Fruit fly (Drosophila melanogaster) whole organism, embryonic: ENCODE data around the gene mRpL14.

Experiments used
- Adf1 ChIP-seq: fragments of 200-800 bp; sonication (Bioruptor generic); IDR thresholded peaks from 2 replicates; pipeline ENCODE4 v1.3.6; 2022; ENCODE audit warnings: missing biosample characterization, missing genetic modification characterization
- Atf3 ChIP-seq: fragments of 200-800 bp; sonication (Bioruptor generic); optimal IDR thresholded peaks from 3 replicates; lab custom pipeline; 2016; ENCODE audit warnings: missing biosample characterization, missing genetic modification characterization
- C15 ChIP-seq: fragments of 200-800 bp; sonication (Bioruptor generic); IDR thresholded peaks from 3 replicates; pipeline ENCODE4 v1.3.6; 2022; ENCODE audit warnings: missing biosample characterization, missing genetic modification characterization
- CG10959 ChIP-seq: fragments of 200-800 bp; sonication (Bioruptor generic); IDR thresholded peaks from 2 replicates; pipeline ENCODE4 v1.3.6; 2022; ENCODE audit warnings: missing biosample characterization, missing genetic modification characterization
- CG11093 ChIP-seq: fragments of 200-800 bp; sonication (Bioruptor generic); IDR thresholded peaks from 3 replicates; pipeline ENCODE4 v1.3.6; 2022; ENCODE audit warnings: missing biosample characterization, missing genetic modification characterization
- CG11504 ChIP-seq: fragments of 200-800 bp; sonication (Bioruptor generic); optimal IDR thresholded peaks from 3 replicates; lab custom pipeline; 2019; ENCODE audit warnings: missing biosample characterization, mild to moderate bottlenecking, missing genetic modification characterization, moderate library complexity
- CG11695 ChIP-seq: fragments of 200-800 bp; sonication (Bioruptor generic); IDR thresholded peaks from 3 replicates; pipeline ENCODE4 v1.3.6; 2022; ENCODE audit warnings: missing biosample characterization, missing genetic modification characterization
- CG12219 ChIP-seq: fragments of 200-800 bp; sonication (Bioruptor generic); optimal IDR thresholded peaks from 3 replicates; lab custom pipeline; 2018; ENCODE audit warnings: missing biosample characterization, mild to moderate bottlenecking, missing genetic modification characterization
- CG1233 ChIP-seq: fragments of 200-800 bp; sonication (Bioruptor generic); optimal IDR thresholded peaks from 4 replicates; lab custom pipeline; 2018; ENCODE audit warnings: missing biosample characterization, mild to moderate bottlenecking, missing genetic modification characterization
- CG12391 ChIP-seq: fragments of 200-800 bp; sonication (Bioruptor generic); optimal IDR thresholded peaks from 3 replicates; lab custom pipeline; 2018; ENCODE audit warnings: missing biosample characterization, mild to moderate bottlenecking, missing genetic modification characterization, moderate library complexity
- CG14050 ChIP-seq: fragments of 200-800 bp; sonication (Bioruptor generic); IDR thresholded peaks from 3 replicates; pipeline ENCODE4 v1.3.6; 2022; ENCODE audit warnings: missing biosample characterization, missing genetic modification characterization
- CG18599 ChIP-seq: fragments of 200-800 bp; sonication (Bioruptor generic); optimal IDR thresholded peaks from 3 replicates; lab custom pipeline; 2017; ENCODE audit warnings: missing biosample characterization, missing genetic modification characterization, mild to moderate bottlenecking, moderate library complexity, missing genetic modification reagents
- CG2129 ChIP-seq: fragments of 200-800 bp; sonication (Bioruptor generic); IDR thresholded peaks from 2 replicates; pipeline ENCODE4 v1.3.6; 2022; ENCODE audit warnings: missing biosample characterization, missing genetic modification characterization; ENCODE audit not compliant: partially characterized antibody
- CG2678 ChIP-seq: fragments of 200-800 bp; sonication (Bioruptor generic); optimal IDR thresholded peaks from 3 replicates; lab custom pipeline; 2019; ENCODE audit warnings: missing biosample characterization, mild to moderate bottlenecking, missing genetic modification characterization, moderate library complexity
- CG4328 ChIP-seq: fragments of 200-800 bp; sonication (Bioruptor generic); optimal IDR thresholded peaks from 3 replicates; lab custom pipeline; 2017; ENCODE audit warnings: missing biosample characterization, missing genetic modification reagents, missing genetic modification characterization
- CG4424 ChIP-seq: fragments of 200-800 bp; sonication (Bioruptor generic); optimal IDR thresholded peaks from 3 replicates; lab custom pipeline; 2016; ENCODE audit warnings: missing biosample characterization, missing genetic modification characterization
- CG4707 ChIP-seq: fragments of 200-800 bp; sonication (Bioruptor generic); optimal IDR thresholded peaks from 2 replicates; lab custom pipeline; 2018; ENCODE audit warnings: missing biosample characterization, mild to moderate bottlenecking, missing genetic modification characterization, moderate library complexity
- CG6854 ChIP-seq: fragments of 200-800 bp; sonication (Bioruptor generic); optimal IDR thresholded peaks from 3 replicates; lab custom pipeline; 2017; ENCODE audit warnings: missing biosample characterization, mild to moderate bottlenecking, missing genetic modification characterization
- CG7372 ChIP-seq: fragments of 200-800 bp; sonication (Bioruptor generic); IDR thresholded peaks from 2 replicates; pipeline ENCODE4 v1.3.6; 2022; ENCODE audit warnings: missing biosample characterization, missing genetic modification characterization
- CG7928 ChIP-seq: fragments of 200-800 bp; sonication (Bioruptor generic); optimal IDR thresholded peaks from 2 replicates; lab custom pipeline; 2017; ENCODE audit warnings: missing biosample characterization, mild to moderate bottlenecking, missing genetic modification characterization
- Dref ChIP-seq: fragments of 200-800 bp; sonication (Bioruptor generic); IDR thresholded peaks from 2 replicates; pipeline ENCODE4 v1.3.6; 2022; ENCODE audit warnings: missing biosample characterization, missing genetic modification characterization
- HHEX ChIP-seq: fragments of 200-800 bp; sonication (Bioruptor generic); optimal IDR thresholded peaks from 3 replicates; lab custom pipeline; 2017; ENCODE audit warnings: missing biosample characterization, mild to moderate bottlenecking, missing genetic modification characterization, missing genetic modification reagents
- HmgD ChIP-seq: fragments of 200-800 bp; sonication (Bioruptor generic); optimal IDR thresholded peaks from 3 replicates; lab custom pipeline; 2016; ENCODE audit warnings: missing biosample characterization, missing genetic modification characterization
- Pdp1 ChIP-seq, 2 experiments: fragments of 200-800 bp; sonication (Bioruptor generic); optimal IDR thresholded peaks; 3 replicates each; lab custom pipeline; 2016; ENCODE audit warnings: missing biosample characterization in 2 of 2, missing genetic modification characterization in 2 of 2, mild to moderate bottlenecking in 1 of 2, moderate library complexity in 1 of 2
- Scr ChIP-seq: fragments of 200-800 bp; sonication (Bioruptor generic); IDR thresholded peaks from 2 replicates; pipeline ENCODE4 v1.3.6; 2022; ENCODE audit warnings: missing biosample characterization, missing genetic modification characterization; ENCODE audit not compliant: partially characterized antibody
- az2 ChIP-seq: fragments of 200-800 bp; sonication (Bioruptor generic); optimal IDR thresholded peaks from 3 replicates; lab custom pipeline; 2016; ENCODE audit warnings: missing biosample characterization, missing genetic modification characterization
- bigmax ChIP-seq: fragments of 200-800 bp; sonication (Bioruptor generic); optimal IDR thresholded peaks from 2 replicates; lab custom pipeline; 2018; ENCODE audit warnings: missing biosample characterization, mild to moderate bottlenecking, missing genetic modification characterization
- btn ChIP-seq: fragments of 200-800 bp; sonication (Bioruptor generic); optimal IDR thresholded peaks from 2 replicates; lab custom pipeline; 2016; ENCODE audit warnings: missing biosample characterization, missing genetic modification characterization
- cas ChIP-seq: fragments of 200-800 bp; sonication (Bioruptor generic); IDR thresholded peaks from 2 replicates; pipeline ENCODE4 v1.3.6; 2022; ENCODE audit warnings: missing biosample characterization, missing genetic modification characterization
- caup ChIP-seq: fragments of 200-800 bp; sonication (Bioruptor generic); optimal IDR thresholded peaks from 3 replicates; lab custom pipeline; 2017; ENCODE audit warnings: missing biosample characterization, mild to moderate bottlenecking, missing genetic modification characterization, moderate library complexity; ENCODE audit not compliant: severe bottlenecking
- crc ChIP-seq: fragments of 200-800 bp; sonication (Bioruptor generic); optimal IDR thresholded peaks from 2 replicates; lab custom pipeline; 2016; ENCODE audit warnings: missing biosample characterization, missing genetic modification characterization
- da ChIP-seq: fragments of 200-800 bp; sonication (Bioruptor generic); optimal IDR thresholded peaks from 2 replicates; lab custom pipeline; 2016; ENCODE audit warnings: missing biosample characterization, missing genetic modification characterization
- dimm ChIP-seq: fragments of 200-800 bp; sonication (Bioruptor generic); IDR thresholded peaks from 2 replicates; pipeline ENCODE4 v1.3.6; 2022; ENCODE audit warnings: missing biosample characterization, missing genetic modification characterization
- dmrt11E ChIP-seq: fragments of 200-800 bp; sonication (Bioruptor generic); optimal IDR thresholded peaks from 3 replicates; lab custom pipeline; 2018; ENCODE audit warnings: missing biosample characterization, mild to moderate bottlenecking, missing genetic modification characterization, moderate library complexity
- ems ChIP-seq: fragments of 200-800 bp; sonication (Bioruptor generic); optimal IDR thresholded peaks from 3 replicates; lab custom pipeline; 2016; ENCODE audit warnings: missing biosample characterization, missing genetic modification characterization
- fru ChIP-seq: fragments of >200 bp; optimal IDR thresholded peaks from 2 replicates; lab custom pipeline; 2017
- gem ChIP-seq: fragments of 200-800 bp; sonication (Bioruptor generic); optimal IDR thresholded peaks from 2 replicates; lab custom pipeline; 2019; ENCODE audit warnings: missing biosample characterization, mild to moderate bottlenecking, missing genetic modification characterization, moderate library complexity
- jigr1 ChIP-seq: fragments of 200-800 bp; sonication (Bioruptor generic); IDR thresholded peaks from 3 replicates; pipeline ENCODE4 v1.3.6; 2022; ENCODE audit warnings: missing biosample characterization, missing genetic modification characterization
- knrl ChIP-seq: fragments of 200-800 bp; sonication (Bioruptor generic); IDR thresholded peaks from 3 replicates; pipeline ENCODE4 v1.3.6; 2022; ENCODE audit warnings: missing biosample characterization, missing genetic modification characterization; ENCODE audit not compliant: partially characterized antibody
- nau ChIP-seq: fragments of 200-800 bp; sonication (Bioruptor generic); optimal IDR thresholded peaks from 3 replicates; lab custom pipeline; 2017; ENCODE audit warnings: missing biosample characterization, mild to moderate bottlenecking, missing genetic modification characterization, missing genetic modification reagents
- pita ChIP-seq: fragments of 200-800 bp; sonication (Bioruptor generic); optimal IDR thresholded peaks from 2 replicates; lab custom pipeline; 2017; ENCODE audit warnings: missing biosample characterization, mild to moderate bottlenecking, missing genetic modification characterization
- pum ChIP-seq: fragments of 200-800 bp; sonication (Bioruptor generic); optimal IDR thresholded peaks from 2 replicates; lab custom pipeline; 2016; ENCODE audit warnings: missing biosample characterization, missing genetic modification characterization
- sim ChIP-seq: fragments of 200-800 bp; sonication (Bioruptor generic); IDR thresholded peaks from 2 replicates; pipeline ENCODE4 v1.3.6; 2022; ENCODE audit warnings: missing biosample characterization, missing genetic modification characterization
- slbo ChIP-seq: fragments of 200-800 bp; sonication (Bioruptor generic); IDR thresholded peaks from 2 replicates; pipeline ENCODE4 v1.3.6; 2022; ENCODE audit warnings: missing biosample characterization, missing genetic modification characterization
- tin ChIP-seq: fragments of 200-800 bp; sonication (Bioruptor generic); optimal IDR thresholded peaks from 3 replicates; lab custom pipeline; 2016; ENCODE audit warnings: missing biosample characterization, missing genetic modification characterization
- tna ChIP-seq: fragments of 200-800 bp; sonication (Bioruptor generic); IDR thresholded peaks from 2 replicates; pipeline ENCODE4 v1.3.6; 2022; ENCODE audit warnings: missing biosample characterization, missing genetic modification characterization; ENCODE audit not compliant: partially characterized antibody
- trh ChIP-seq: fragments of 200-800 bp; sonication (Bioruptor generic); optimal IDR thresholded peaks from 2 replicates; lab custom pipeline; 2016; ENCODE audit warnings: missing biosample characterization, missing genetic modification characterization
- tup ChIP-seq: fragments of 200-800 bp; sonication (Bioruptor generic); optimal IDR thresholded peaks from 2 replicates; lab custom pipeline; 2016; ENCODE audit warnings: missing biosample characterization, mild to moderate bottlenecking, missing genetic modification characterization, moderate library complexity
- zen2 ChIP-seq: fragments of 200-800 bp; sonication (Bioruptor generic); IDR thresholded peaks from 3 replicates; pipeline ENCODE4 v1.3.6; 2022; ENCODE audit warnings: missing biosample characterization, missing genetic modification characterization; ENCODE audit not compliant: partially characterized antibody

Gene mRpL14

DNA sequence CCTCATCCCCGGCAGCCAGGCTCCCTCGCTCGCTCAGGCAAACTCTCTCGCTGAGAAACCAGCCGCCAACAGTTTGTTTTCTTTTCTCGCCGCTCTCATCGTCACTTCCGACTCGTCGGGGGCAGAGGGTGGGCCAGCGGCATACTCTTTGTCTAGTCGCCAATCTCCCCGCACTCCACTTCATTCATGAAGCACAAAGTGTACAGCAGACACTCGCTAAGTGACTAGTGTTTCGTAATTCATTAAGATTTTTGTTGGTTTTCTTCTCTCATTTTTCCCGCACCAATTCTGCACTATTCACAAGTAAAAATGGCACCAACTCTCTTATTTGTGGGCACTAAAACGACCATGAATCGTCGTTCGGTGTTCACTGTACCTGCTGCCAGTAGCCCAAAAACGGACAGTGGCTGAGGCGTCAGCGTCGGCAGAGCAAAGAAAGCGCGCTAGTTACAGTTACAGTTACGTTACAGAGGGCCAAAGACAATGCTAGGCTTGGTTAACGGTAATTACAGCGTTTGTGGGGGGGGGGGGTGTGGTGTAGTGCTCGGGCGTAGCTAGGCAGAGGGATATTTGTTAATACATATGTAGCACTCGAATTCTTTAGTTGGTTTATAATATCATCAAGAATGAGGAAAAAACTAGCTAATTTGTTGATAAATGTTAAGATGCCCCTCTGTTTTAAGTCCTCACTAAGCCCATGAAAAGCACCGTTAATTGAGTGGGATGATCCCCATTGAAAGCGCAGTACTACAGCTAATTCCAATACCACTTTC lies 46.8 kb downstream of the mRpL14 start (continued):
- TF ChIP-seq knrl (GFP tag; lab: Robert Waterston, UW) (no peak), Adf1 (GFP tag; lab: Robert Waterston, UW) (peak; percentile 98), pita (GFP tag; lab: Kevin White, UChicago) (no peak), CG12219 (GFP tag; lab: Kevin White, UChicago) (peak; percentile 99), CG11093 (GFP tag; lab: Robert Waterston, UW) (peak; percentile 98), bigmax (GFP tag; lab: Kevin White, UChicago) (peak; percentile 72), CG11504 (tag; lab: Kevin White, UChicago) (peak; percentile 98), CG4707 (GFP tag; lab: Kevin White, UChicago) (peak; percentile 97), Scr (GFP tag; lab: Robert Waterston, UW) (no peak), trh (GFP tag; lab: Kevin White, UChicago) (peak; percentile 96), C15 (GFP tag; lab: Robert Waterston, UW) (peak; percentile 93), CG11695 (peak; percentile 97), HHEX (GFP tag; lab: Kevin White, UChicago) (peak; percentile 98), cas (peak; percentile 90), CG4328 (GFP tag; lab: Kevin White, UChicago) (peak; percentile 89), CG7372 (GFP tag; lab: Robert Waterston, UW) (peak; percentile 97), CG10959 (GFP tag; lab: Robert Waterston, UW) (peak; percentile 97), az2 (peak; percentile 99), ems (GFP tag; lab: Kevin White, UChicago) (peak; percentile 98), CG4424 (GFP tag; lab: Kevin White, UChicago) (peak; percentile 99), dmrt11E (peak; percentile 93), tin (peak; percentile 99), da (peak; percentile 98), CG18599 (GFP tag; lab: Kevin White, UChicago) (peak; percentile 99), CG1233 (GFP tag; lab: Kevin White, UChicago) (peak; percentile 97), fru (lab: Kevin White, UChicago) (no peak), CG14050 (GFP tag; lab: Robert Waterston, UW) (peak; percentile 98), slbo (GFP tag; lab: Robert Waterston, UW) (peak; percentile 99), btn (GFP tag; lab: Kevin White, UChicago) (peak; percentile 98), gem (peak; percentile 99), HmgD (GFP tag; lab: Kevin White, UChicago) (peak; percentile 99), dimm (GFP tag; lab: Robert Waterston, UW) (peak; percentile 98), nau (peak; percentile 98), Dref (GFP tag; lab: Robert Waterston, UW) (peak; percentile 41; the same call in 1 of the 2 replicates), tup (peak; percentile 97), crc (GFP tag; lab: Kevin White, UChicago) (peak; percentile 98), CG2678 (tag; lab: Kevin White, UChicago) (peak; percentile 99), jigr1 (GFP tag; lab: Robert Waterston, UW) (peak; percentile 96), pum (GFP tag; lab: Kevin White, UChicago) (peak; percentile 99), CG6854 (GFP tag; lab: Kevin White, UChicago) (peak; percentile 95), sim (GFP tag; lab: Robert Waterston, UW) (peak; percentile 93), tna (GFP tag; lab: Robert Waterston, UW) (no peak), CG2129 (no peak), Atf3 (GFP tag; lab: Kevin White, UChicago) (peak; percentile 98), CG12391 (tag; lab: Kevin White, UChicago) (peak; percentile 98), zen2 (no peak), Pdp1 (GFP tag; optimal IDR thresholded peaks at IDR 0.05; lab: Kevin White, UChicago) (peak; percentile 99), caup (GFP tag; lab: Kevin White, UChicago) (peak; percentile 97), CG7928 (GFP tag; lab: Kevin White, UChicago) (peak; percentile 77)
